Worm (Caenorhabditis elegans) whole organism, L1 larva: ENCODE data around the gene chtb-3.

ENCODE experiments used
- alr-1 ChIP-seq: fragments of 200-800 bp; sonication (Bioruptor generic); optimal IDR thresholded peaks from 2 replicates; lab custom pipeline; 2018; ENCODE audit warnings: borderline replicate concordance, mild to moderate bottlenecking, missing genetic modification characterization, missing compliant biosample characterization
- aly-2 ChIP-seq: fragments of 150-350 bp; optimal IDR thresholded peaks from 2 replicates; lab custom pipeline; 2014; ENCODE audit warnings: missing biosample characterization, missing genetic modification characterization
- ceh-63 ChIP-seq: fragments of 200-800 bp; sonication (Bioruptor generic); optimal IDR thresholded peaks from 2 replicates; lab custom pipeline; 2018; ENCODE audit warnings: mild to moderate bottlenecking, missing genetic modification characterization, missing compliant biosample characterization
- ceh-90 ChIP-seq: sonication (generic microtip); optimal IDR thresholded peaks from 2 replicates; lab custom pipeline; 2016; ENCODE audit warnings: missing genetic modification characterization, missing compliant biosample characterization
- ces-1 ChIP-seq: fragments of 150-350 bp; optimal IDR thresholded peaks from 2 replicates; lab custom pipeline; 2014; ENCODE audit warnings: missing biosample characterization, missing genetic modification reagents, missing genetic modification characterization
- dpl-1 ChIP-seq, 3 experiments: fragments of 150-350 bp in 2 of 3; sonication (generic microtip) in 1 of 3; optimal IDR thresholded peaks; 2 replicates each; lab custom pipeline; 2014 to 2017; ENCODE audit warnings: missing biosample characterization in 3 of 3, missing genetic modification characterization in 3 of 3, missing genetic modification reagents in 3 of 3
- dsc-1 ChIP-seq: sonication (generic microtip); optimal IDR thresholded peaks from 2 replicates; lab custom pipeline; 2016; ENCODE audit warnings: mild to moderate bottlenecking, missing genetic modification characterization, missing compliant biosample characterization
- efl-1 ChIP-seq, 4 experiments: fragments of 150-350 bp; optimal IDR thresholded peaks in 3 of 4; peaks in 1 of 4; 1 replicate in 1 of 4; 2 replicates in 3 of 4; lab custom pipeline; 2014; ENCODE audit warnings: missing biosample characterization in 2 of 4, missing genetic modification characterization in 2 of 4, missing genetic modification reagents in 2 of 4
- egl-27 ChIP-seq, 2 experiments: fragments of 150-350 bp in 1 of 2; sonication (generic microtip); optimal IDR thresholded peaks; 3 replicates each; lab custom pipeline; 2017 to 2018; ENCODE audit warnings: missing biosample characterization in 2 of 2, missing genetic modification characterization in 2 of 2, missing genetic modification reagents in 2 of 2
- elt-3 ChIP-seq, 6 experiments: fragments of 150-350 bp in 1 of 6; sonication (generic microtip); optimal IDR thresholded peaks; 2 replicates each; lab custom pipeline; 2017 to 2018; ENCODE audit warnings: missing biosample characterization in 6 of 6, missing genetic modification characterization in 6 of 6, inconsistent platforms in 1 of 6
- fos-1 ChIP-seq: fragments of 150-350 bp; optimal IDR thresholded peaks from 2 replicates; lab custom pipeline; 2014; ENCODE audit warnings: missing biosample characterization, missing genetic modification characterization
- hlh-17 ChIP-seq: fragments of 200-800 bp; sonication (Bioruptor generic); optimal IDR thresholded peaks from 2 replicates; lab custom pipeline; 2018; ENCODE audit warnings: missing genetic modification characterization, mild to moderate bottlenecking, missing compliant biosample characterization, moderate library complexity, borderline replicate concordance
- hpl-2 ChIP-seq: fragments of 150-350 bp; optimal IDR thresholded peaks from 2 replicates; lab custom pipeline; 2014; ENCODE audit warnings: missing biosample characterization, missing genetic modification reagents, missing genetic modification characterization
- lin-14 ChIP-seq: fragments of 200-800 bp; sonication (Bioruptor generic); optimal IDR thresholded peaks from 2 replicates; lab custom pipeline; 2018; ENCODE audit warnings: mild to moderate bottlenecking, missing genetic modification characterization, moderate library complexity, missing compliant biosample characterization
- lin-35 ChIP-seq, 2 experiments: fragments of 150-350 bp; optimal IDR thresholded peaks; 2 replicates each; lab custom pipeline; 2014; ENCODE audit warnings: missing biosample characterization in 2 of 2, missing genetic modification characterization in 2 of 2, missing genetic modification reagents in 2 of 2
- lir-3 ChIP-seq: sonication (generic microtip); optimal IDR thresholded peaks from 2 replicates; lab custom pipeline; 2016; ENCODE audit warnings: mild to moderate bottlenecking, missing genetic modification characterization, moderate library complexity, missing compliant biosample characterization; ENCODE audit not compliant: poor library complexity
- mab-9 ChIP-seq: fragments of 200-800 bp; sonication (Bioruptor generic); IDR thresholded peaks from 2 replicates; pipeline ENCODE4 v1.3.6; 2022; ENCODE audit warnings: missing genetic modification reagents, missing genetic modification characterization, missing compliant biosample characterization
- mef-2 ChIP-seq: fragments of 150-350 bp; optimal IDR thresholded peaks from 2 replicates; lab custom pipeline; 2014; ENCODE audit warnings: missing biosample characterization, missing genetic modification characterization
- nhr-11 ChIP-seq: fragments of 150-350 bp; optimal IDR thresholded peaks from 2 replicates; lab custom pipeline; 2014; ENCODE audit warnings: missing biosample characterization, missing genetic modification characterization
- nhr-12 ChIP-seq: sonication (generic microtip); optimal IDR thresholded peaks from 2 replicates; lab custom pipeline; 2017; ENCODE audit warnings: missing biosample characterization, missing genetic modification characterization
- nhr-77 ChIP-seq: fragments of 150-350 bp; optimal IDR thresholded peaks from 2 replicates; lab custom pipeline; 2014; ENCODE audit warnings: missing biosample characterization, missing genetic modification characterization
- nhr-85 ChIP-seq: sonication (generic microtip); peaks from one replicate; lab custom pipeline; 2016; ENCODE audit warnings: missing genetic modification characterization, inconsistent platforms, missing compliant biosample characterization
- pax-3 ChIP-seq: fragments of 200-800 bp; sonication (Bioruptor generic); optimal IDR thresholded peaks from 2 replicates; lab custom pipeline; 2018; ENCODE audit warnings: mild to moderate bottlenecking, missing genetic modification characterization, moderate library complexity, missing compliant biosample characterization
- rnt-1 ChIP-seq: sonication (generic microtip); optimal IDR thresholded peaks from 2 replicates; lab custom pipeline; 2016; ENCODE audit warnings: mild to moderate bottlenecking, missing genetic modification characterization, moderate library complexity, missing compliant biosample characterization
- skn-1 ChIP-seq: fragments of 150-350 bp; optimal IDR thresholded peaks from 2 replicates; lab custom pipeline; 2014; ENCODE audit warnings: missing biosample characterization, missing genetic modification characterization
- snpc-4 ChIP-seq: fragments of 150-350 bp; optimal IDR thresholded peaks from 2 replicates; lab custom pipeline; 2014; ENCODE audit warnings: missing biosample characterization, missing genetic modification characterization
- swsn-7 ChIP-seq: sonication (generic microtip); optimal IDR thresholded peaks from 2 replicates; lab custom pipeline; 2016; ENCODE audit warnings: missing genetic modification characterization, missing compliant biosample characterization
- tlp-1 ChIP-seq: fragments of 150-350 bp; optimal IDR thresholded peaks from 2 replicates; lab custom pipeline; 2014; ENCODE audit warnings: missing biosample characterization, missing genetic modification characterization
- unc-30 ChIP-seq: sonication (generic microtip); optimal IDR thresholded peaks from 2 replicates; lab custom pipeline; 2017; ENCODE audit warnings: missing biosample characterization, missing genetic modification characterization
- unc-98 ChIP-seq: fragments of 200-800 bp; sonication (Bioruptor generic); IDR thresholded peaks from 2 replicates; pipeline ENCODE4 v1.3.6; 2022; ENCODE audit warnings: missing genetic modification characterization, missing compliant biosample characterization
- vab-15 ChIP-seq: sonication (generic microtip); optimal IDR thresholded peaks from 2 replicates; lab custom pipeline; 2017; ENCODE audit warnings: missing genotype, mild to moderate bottlenecking, missing genetic modification characterization, missing compliant biosample characterization
- ztf-4 ChIP-seq: fragments of 150-350 bp; optimal IDR thresholded peaks from 2 replicates; lab custom pipeline; 2014; ENCODE audit warnings: missing biosample characterization, missing genetic modification characterization

Gene chtb-3

DNA sequence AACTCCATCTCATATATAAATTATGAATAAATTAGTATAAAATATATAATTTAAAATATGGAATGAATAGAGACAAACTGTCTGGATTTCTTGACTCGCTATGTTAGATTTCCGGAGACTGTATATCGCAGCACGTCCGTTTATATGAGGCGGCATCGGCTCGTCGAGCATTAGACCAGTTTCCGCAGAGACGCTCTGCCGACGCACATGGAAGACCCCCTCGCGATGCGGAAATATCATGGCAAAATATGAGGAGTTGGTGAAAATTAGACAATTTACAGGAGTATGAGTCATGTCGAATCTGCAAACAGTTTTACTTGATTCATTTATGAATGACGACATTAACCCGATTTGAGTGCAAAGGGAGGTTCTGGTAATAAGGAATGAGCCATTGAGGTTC is at the start of gene chtb-3:
Gene chtb-3 (minus strand): TSS at position 101 of the 400 bp plus-strand sequence.
- TF ChIP-seq ztf-4 (tag; lab: Kevin White, UChicago), result no peak
- no peak for TF ChIP-seq rnt-1 (tag; lab: Kevin White, UChicago)
- no peak for TF ChIP-seq hlh-17
- no peak for TF ChIP-seq ceh-63 (GFP tag; lab: Kevin White, UChicago)
- no peak for TF ChIP-seq snpc-4 (tag; lab: Kevin White, UChicago)
- TF ChIP-seq lin-35 (GFP tag; optimal IDR thresholded peaks at IDR 0.05; lab: Kevin White, UChicago), result no peak
- no peak for TF ChIP-seq dsc-1 (tag; lab: Kevin White, UChicago)
- TF ChIP-seq ces-1 (GFP tag; lab: Kevin White, UChicago), result no peak
- TF ChIP-seq ceh-90 (tag; lab: Kevin White, UChicago), result no peak
- no peak for TF ChIP-seq hpl-2 (GFP tag; lab: Kevin White, UChicago)
- no peak for TF ChIP-seq unc-98 (GFP tag; lab: Robert Waterston, UW)
- no peak for TF ChIP-seq elt-3 (tag; optimal IDR thresholded peaks at IDR 0.05; lab: Kevin White, UChicago)
- no peak for TF ChIP-seq vab-15 (tag; lab: Kevin White, UChicago)
- no peak for TF ChIP-seq lir-3 (tag; lab: Kevin White, UChicago)
- TF ChIP-seq mef-2, result no peak

DNA sequence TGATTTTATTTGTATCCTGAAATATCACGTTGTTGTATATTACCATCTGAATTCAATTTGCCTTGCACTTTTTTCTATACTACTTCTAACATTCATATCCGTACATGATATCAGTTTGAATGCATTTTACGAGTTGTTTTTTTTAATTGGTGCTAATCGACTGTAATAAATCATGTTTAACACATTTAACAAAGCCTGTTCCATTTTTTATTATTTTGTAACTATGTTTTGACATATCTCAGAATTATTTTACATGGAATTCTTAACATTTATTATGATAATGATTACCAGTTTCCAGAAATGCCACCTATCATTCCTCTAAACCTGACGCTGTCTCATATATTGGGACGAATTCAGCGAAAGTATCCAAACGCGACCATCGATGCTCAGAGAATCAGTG is 46.3 kb upstream of the chtb-3 start, which contains the start of gene C03B1.3:
Gene C03B1.3 (plus strand): TSS at position 301 of the 400 bp plus-strand sequence.
- TF ChIP-seq alr-1 (no peak), skn-1 (tag; lab: Kevin White, UChicago) (no peak), nhr-77 (tag; lab: Kevin White, UChicago) (no peak), tlp-1 (tag; lab: Kevin White, UChicago) (no peak), swsn-7 (tag; lab: Kevin White, UChicago) (no peak), elt-3 (tag; optimal IDR thresholded peaks at IDR 0.05; lab: Kevin White, UChicago) (no peak), lin-14 (GFP tag; lab: Kevin White, UChicago) (no peak), egl-27 (tag; optimal IDR thresholded peaks at IDR 0.05; lab: Kevin White, UChicago) (no peak), aly-2 (no peak), pax-3 (tag; lab: Kevin White, UChicago) (no peak), unc-30 (tag; lab: Kevin White, UChicago) (no peak), nhr-12 (tag; lab: Kevin White, UChicago) (no peak)

DNA sequence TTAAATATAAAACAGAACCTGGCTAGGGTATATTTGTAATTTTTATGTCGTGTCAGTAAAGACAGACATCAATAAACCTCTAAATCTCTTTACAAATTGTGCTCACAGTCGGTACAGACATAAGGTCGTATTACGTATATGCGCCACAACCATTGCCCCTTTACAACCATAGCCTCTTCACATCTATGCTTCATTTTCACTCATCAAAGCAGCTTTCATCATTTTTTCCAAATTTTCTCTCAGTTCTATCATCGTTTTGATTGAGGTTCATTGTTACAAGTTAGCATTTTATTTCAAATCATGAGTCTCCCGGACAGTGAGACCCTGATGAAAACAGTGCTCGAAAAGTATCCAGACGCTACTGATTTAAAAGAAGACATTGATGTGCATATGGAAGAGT is 44.8 kb upstream of the chtb-3 start, which contains the start of gene C03B1.4:
Gene C03B1.4 (plus strand): TSS at position 301 of the 400 bp plus-strand sequence.
- no peak for TF ChIP-seq nhr-11 (tag; lab: Kevin White, UChicago)
- TF ChIP-seq mab-9 (GFP tag; lab: Robert Waterston, UW), result no peak
- TF ChIP-seq efl-1 (optimal IDR thresholded peaks at IDR 0.05; lab: Kevin White, UChicago), result no peak
- TF ChIP-seq efl-1 (GFP tag; optimal IDR thresholded peaks at IDR 0.05 in 1 of 2; lab: Kevin White, UChicago), result peak in 1 of 2 experiments; percentile 29
- TF ChIP-seq dpl-1 (GFP tag; optimal IDR thresholded peaks at IDR 0.05; lab: Kevin White, UChicago), result no peak
- no peak for TF ChIP-seq swsn-7 (tag; lab: Kevin White, UChicago)

DNA sequence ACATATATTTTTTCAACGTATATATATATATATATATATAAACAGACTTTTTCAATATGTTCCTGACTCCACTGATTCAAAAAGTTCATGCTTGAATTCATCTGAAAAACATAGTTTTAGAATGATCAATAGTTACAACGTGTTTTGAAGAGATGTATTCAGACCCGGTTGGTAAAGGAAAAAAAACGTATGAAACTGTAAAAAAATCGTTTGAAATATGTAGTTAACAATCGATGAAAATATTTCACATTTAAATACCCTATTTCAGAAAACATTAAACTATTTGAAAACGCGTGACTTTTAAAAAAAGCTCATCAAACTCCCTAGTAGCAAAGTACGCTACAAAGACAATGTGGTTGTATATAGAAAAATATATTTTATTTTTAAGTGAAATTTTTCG is 41.2 kb upstream of the chtb-3 start, which contains the start of gene C03B1.14:
Gene C03B1.14 (minus strand): TSS at position 101 of the 400 bp plus-strand sequence.
- no peak for TF ChIP-seq fos-1
- TF ChIP-seq nhr-85, result no peak
- no peak for TF ChIP-seq mef-2
- TF ChIP-seq, all 84 proteins: peak for 0

DNA sequence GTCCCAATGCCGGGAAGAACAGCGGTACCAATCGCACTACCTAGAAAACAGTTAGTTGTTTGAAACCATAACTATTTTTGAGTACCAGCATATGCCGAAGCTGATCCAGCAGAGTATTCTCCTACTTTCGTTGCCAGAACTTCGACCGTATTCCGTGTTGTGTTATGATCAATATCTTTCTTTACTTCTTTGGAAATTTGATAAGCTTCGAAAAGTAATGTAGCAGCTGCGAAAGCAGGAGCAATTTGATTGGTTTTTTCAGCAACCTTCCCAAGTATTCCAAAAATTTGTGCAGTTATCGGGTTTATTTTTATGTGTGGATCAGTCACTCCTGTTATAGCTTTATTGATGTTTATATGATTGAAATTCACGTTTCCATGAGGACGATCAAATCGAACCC is 40.6 kb upstream of the chtb-3 start:
- TF ChIP-seq mef-2, result no peak
- no peak for TF ChIP-seq ztf-4 (tag; lab: Kevin White, UChicago)
- no peak for TF ChIP-seq unc-30 (tag; lab: Kevin White, UChicago)
